Fruit fly (Drosophila melanogaster): Measurements from ENCODE around the gene Eig71Ee.

The Eig71Ee gene

DNA sequence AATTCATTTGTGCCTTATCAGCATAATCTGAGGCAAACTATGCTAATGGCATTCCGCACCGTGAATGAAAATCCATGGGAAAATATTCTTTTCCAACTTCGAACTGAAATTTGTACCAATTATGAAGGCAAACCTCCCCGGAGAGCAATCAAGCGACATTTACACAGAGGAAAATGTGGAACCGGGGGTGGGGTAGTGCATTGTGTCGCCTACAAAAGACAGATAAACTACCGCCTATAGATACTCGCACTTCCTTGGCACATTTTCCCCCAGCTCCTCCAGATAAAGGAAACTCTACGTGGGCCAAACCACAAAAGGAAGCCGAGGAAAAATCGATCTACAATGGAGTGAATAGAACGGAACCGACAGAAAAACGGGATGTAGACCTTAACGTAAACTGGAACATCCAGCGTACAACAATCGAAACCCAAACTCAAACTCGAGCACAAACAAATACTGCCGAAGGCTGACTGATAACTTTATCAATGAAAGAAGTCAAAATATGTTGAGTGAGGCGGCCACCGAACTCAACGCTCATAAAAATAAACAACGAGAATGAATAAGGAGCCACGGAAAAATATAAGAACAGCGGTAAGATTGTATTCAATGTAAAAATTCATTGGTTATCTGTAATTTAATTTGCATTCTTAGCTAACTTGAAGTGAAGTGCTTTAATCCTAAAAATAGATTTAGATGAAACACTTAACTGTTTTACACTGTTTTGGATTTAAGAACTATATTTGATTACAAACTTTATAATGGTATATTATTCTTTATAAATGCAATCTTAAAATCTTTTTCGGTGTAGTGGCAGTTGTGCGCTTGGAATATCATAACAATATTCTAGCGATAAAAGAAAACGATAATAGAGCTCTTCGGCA is 35.1 kb upstream of the Eig71Ee start:
- TF ChIP-seq CG5204 (GFP tag; optimal IDR thresholded peaks at IDR 0.05) = no peak

DNA sequence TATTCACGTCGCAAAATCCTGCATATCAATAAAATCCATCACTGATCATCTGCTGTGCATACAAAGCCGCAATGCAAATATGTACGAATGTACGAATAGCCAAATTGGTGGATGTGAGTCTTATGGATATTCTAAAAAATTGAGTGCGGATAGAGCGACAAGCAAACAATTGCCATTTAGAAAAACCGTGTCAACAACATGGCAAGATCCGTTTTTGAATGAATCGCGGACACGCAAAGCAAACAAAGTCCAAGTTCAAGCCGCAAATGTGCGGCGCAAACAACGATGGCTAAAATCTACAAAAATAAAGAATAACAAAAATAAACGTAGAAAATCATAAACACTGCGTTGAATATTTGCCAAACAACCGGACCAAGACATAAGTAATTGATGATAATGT is 33.7 kb upstream of the Eig71Ee start:
- TF ChIP-seq CG5204 (GFP tag; optimal IDR thresholded peaks at IDR 0.05) = no peak
- no peak for TF ChIP-seq toe (GFP tag; optimal IDR thresholded peaks at IDR 0.05)
- TF ChIP-seq tj (GFP tag; optimal IDR thresholded peaks at IDR 0.05) = no peak
- TF ChIP-seq ovo (GFP tag; optimal IDR thresholded peaks at IDR 0.05) = no peak
- no peak for TF ChIP-seq CG1620 (GFP tag; optimal IDR thresholded peaks at IDR 0.05)
- TF ChIP-seq CG7045 (GFP tag; optimal IDR thresholded peaks at IDR 0.05) = no peak
- no peak for TF ChIP-seq bab1 (GFP tag; optimal IDR thresholded peaks at IDR 0.05)
- no peak for TF ChIP-seq pad (GFP tag; optimal IDR thresholded peaks at IDR 0.05)
- TF ChIP-seq Clk (GFP tag; optimal IDR thresholded peaks at IDR 0.05) = no peak
- TF ChIP-seq cnc (optimal IDR thresholded peaks at IDR 0.05) = no peak

- TF ChIP-seq toe (GFP tag; optimal IDR thresholded peaks at IDR 0.05) (no peak), CG7101 (tag; optimal IDR thresholded peaks at IDR 0.05) (no peak), pad (GFP tag; optimal IDR thresholded peaks at IDR 0.05) (no peak), CG7045 (GFP tag; optimal IDR thresholded peaks at IDR 0.05) (no peak), CG1620 (GFP tag; optimal IDR thresholded peaks at IDR 0.05) (no peak), Hr96 (GFP tag; optimal IDR thresholded peaks at IDR 0.05) (no peak), Crg-1 (GFP tag; optimal IDR thresholded peaks at IDR 0.05) (no peak), CG11617 (GFP tag; optimal IDR thresholded peaks at IDR 0.05) (no peak), Mnt (GFP tag; optimal IDR thresholded peaks at IDR 0.05) (no peak), Clk (GFP tag; optimal IDR thresholded peaks at IDR 0.05) (no peak), cnc (optimal IDR thresholded peaks at IDR 0.05) (no peak), CG14711 (tag; optimal IDR thresholded peaks at IDR 0.05) (no peak), cic (GFP tag; optimal IDR thresholded peaks at IDR 0.05) (no peak), ovo (GFP tag; optimal IDR thresholded peaks at IDR 0.05) (no peak), CG12768 (GFP tag; optimal IDR thresholded peaks at IDR 0.05) (no peak), tj (GFP tag; optimal IDR thresholded peaks at IDR 0.05) (no peak), CG33017 (tag; optimal IDR thresholded peaks at IDR 0.05) (no peak), bab1 (GFP tag; optimal IDR thresholded peaks at IDR 0.05) (no peak), CG5204 (GFP tag; optimal IDR thresholded peaks at IDR 0.05) (no peak), kay (GFP tag; ENCODE audit: borderline replicate concordance) (no peak)
Observed at dm6 chr3L:15687802-15688201, 32.0 kb upstream of the Eig71Ee start, which contains the start of gene CG34452. Gene CG34452 (minus strand): TSS chr3L:15687902.

dm6 chr3L:15684017-15684416 is 28.2 kb upstream of the Eig71Ee start:
- TF ChIP-seq CG12768 (GFP tag; optimal IDR thresholded peaks at IDR 0.05) (no peak), bab1 (GFP tag; optimal IDR thresholded peaks at IDR 0.05) (no peak), Hr96 (GFP tag; optimal IDR thresholded peaks at IDR 0.05) (no peak), kay (GFP tag; ENCODE audit: borderline replicate concordance) (no peak), CG14711 (tag; optimal IDR thresholded peaks at IDR 0.05) (no peak), Mnt (GFP tag; optimal IDR thresholded peaks at IDR 0.05) (no peak), Crg-1 (GFP tag; optimal IDR thresholded peaks at IDR 0.05) (no peak), Clk (GFP tag; optimal IDR thresholded peaks at IDR 0.05) (no peak), cnc (optimal IDR thresholded peaks at IDR 0.05) (no peak), CG11617 (GFP tag; optimal IDR thresholded peaks at IDR 0.05) (no peak), CG7045 (GFP tag; optimal IDR thresholded peaks at IDR 0.05) (no peak), CG7101 (tag; optimal IDR thresholded peaks at IDR 0.05) (no peak), pad (GFP tag; optimal IDR thresholded peaks at IDR 0.05) (no peak), toe (GFP tag; optimal IDR thresholded peaks at IDR 0.05) (no peak), tj (GFP tag; optimal IDR thresholded peaks at IDR 0.05) (no peak), cic (GFP tag; optimal IDR thresholded peaks at IDR 0.05) (no peak)

dm6 chr3L:15683345-15683922 is 27.6 kb upstream of the Eig71Ee start, which contains the start of the genes CG7579 and Pgant8:
Gene CG7579 (minus strand): TSS chr3L:15683445.
Gene Pgant8 (plus strand): TSS chr3L:15683872.
- TF ChIP-seq CG14711 (tag; optimal IDR thresholded peaks at IDR 0.05) = no peak
- TF ChIP-seq cic (GFP tag; optimal IDR thresholded peaks at IDR 0.05) = no peak
- TF ChIP-seq kay (GFP tag; ENCODE audit: borderline replicate concordance) = no peak
- TF ChIP-seq CG5204 (GFP tag; optimal IDR thresholded peaks at IDR 0.05) = no peak

DNA sequence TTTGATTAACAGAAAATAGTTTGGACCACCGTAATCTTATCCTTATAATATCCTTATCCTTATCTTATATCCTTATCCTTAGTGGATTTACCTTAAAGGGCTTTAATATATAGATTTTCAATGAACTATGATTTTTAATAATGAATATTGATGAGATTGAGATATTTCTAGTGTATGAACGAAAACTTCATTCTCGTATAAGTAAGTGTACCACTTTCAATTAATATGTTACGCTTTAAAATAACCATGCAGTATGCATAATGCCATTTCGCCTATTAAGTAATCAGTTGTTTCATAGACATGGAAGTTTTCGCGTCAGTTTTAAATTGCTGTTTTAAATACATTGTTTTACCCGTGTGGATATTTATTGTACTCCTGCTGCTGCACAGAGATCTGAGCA is 23.6 kb upstream of the Eig71Ee start, which contains the start of gene CG7304:
Gene CG7304, plus strand, starts transcription at position 301 of the 400 bp plus-strand sequence.
- no peak for TF ChIP-seq CG14711 (tag; optimal IDR thresholded peaks at IDR 0.05)
- no peak for TF ChIP-seq CG33017 (tag; optimal IDR thresholded peaks at IDR 0.05)
- no peak for TF ChIP-seq toe (GFP tag; optimal IDR thresholded peaks at IDR 0.05)
- TF ChIP-seq kay (GFP tag; ENCODE audit: borderline replicate concordance) = no peak
- no peak for TF ChIP-seq CG5204 (GFP tag; optimal IDR thresholded peaks at IDR 0.05)
- no peak for TF ChIP-seq CG12768 (GFP tag; optimal IDR thresholded peaks at IDR 0.05)
- TF ChIP-seq bab1 (GFP tag; optimal IDR thresholded peaks at IDR 0.05) = no peak
- no peak for TF ChIP-seq CG7045 (GFP tag; optimal IDR thresholded peaks at IDR 0.05)
- TF ChIP-seq ovo (GFP tag; optimal IDR thresholded peaks at IDR 0.05) = no peak
- TF ChIP-seq CG7101 (tag; optimal IDR thresholded peaks at IDR 0.05) = no peak
- TF ChIP-seq cnc (optimal IDR thresholded peaks at IDR 0.05) = no peak
- TF ChIP-seq Crg-1 (GFP tag; optimal IDR thresholded peaks at IDR 0.05) = no peak
- no peak for TF ChIP-seq cic (GFP tag; optimal IDR thresholded peaks at IDR 0.05)
- no peak for TF ChIP-seq CG1620 (GFP tag; optimal IDR thresholded peaks at IDR 0.05)
- TF ChIP-seq pad (GFP tag; optimal IDR thresholded peaks at IDR 0.05) = no peak
- TF ChIP-seq Clk (GFP tag; optimal IDR thresholded peaks at IDR 0.05) = no peak
- TF ChIP-seq tj (GFP tag; optimal IDR thresholded peaks at IDR 0.05) = no peak
- no peak for TF ChIP-seq Mnt (GFP tag; optimal IDR thresholded peaks at IDR 0.05)
- TF ChIP-seq CG11617 (GFP tag; optimal IDR thresholded peaks at IDR 0.05) = no peak
- TF ChIP-seq Hr96 (GFP tag; optimal IDR thresholded peaks at IDR 0.05) = no peak
